Worm (Caenorhabditis elegans): ENCODE data around the gene F10E7.1.

F10E7.1 gene

DNA sequence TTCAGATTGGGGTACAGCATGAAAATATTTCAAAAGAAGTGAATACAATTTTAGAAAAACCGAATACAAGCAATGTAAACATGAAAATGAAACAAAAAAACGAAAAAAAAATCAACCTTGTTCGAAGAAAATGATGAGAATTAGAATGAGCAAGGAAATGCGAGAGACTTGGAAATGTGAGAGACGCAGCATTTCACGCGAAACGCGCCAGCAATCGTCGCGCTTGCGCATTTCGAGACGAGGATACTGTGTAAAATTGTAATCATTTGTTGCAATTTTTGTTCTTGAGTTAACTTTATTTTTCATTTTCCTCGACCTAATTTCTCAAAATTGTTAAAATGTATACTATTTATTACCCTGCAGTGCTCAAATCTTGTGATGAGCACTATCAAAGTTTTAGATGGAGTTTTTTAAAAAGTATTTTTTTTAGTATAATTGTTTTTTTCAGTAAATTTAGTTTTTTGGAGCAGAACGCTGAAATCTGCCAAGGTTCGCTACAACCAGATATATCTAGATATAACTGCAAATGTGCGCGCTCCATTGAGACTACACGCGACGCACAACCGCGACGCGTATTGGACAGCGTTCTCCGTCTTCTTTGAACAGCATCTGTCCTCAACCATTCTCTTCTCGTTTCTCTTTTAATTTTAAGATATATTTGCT lies 25.5 kb downstream of the F10E7.1 start, which contains the start of gene fust-1:
Gene fust-1, plus strand, starts transcription at position 613 of the 663 bp plus-strand sequence.
- no peak for TF ChIP-seq alr-1 (tag; optimal IDR thresholded peaks at IDR 0.05)
- peak; percentile 72 for TF ChIP-seq nhr-237 (tag; optimal IDR thresholded peaks at IDR 0.05)
- TF ChIP-seq Y55F3AM.14 (GFP tag; optimal IDR thresholded peaks at IDR 0.05), result peak; percentile 61
- peak; percentile 97 for TF ChIP-seq F13H6.1 (tag; optimal IDR thresholded peaks at IDR 0.05)
- TF ChIP-seq aly-2 (tag; optimal IDR thresholded peaks at IDR 0.05), result no peak
- no peak for TF ChIP-seq unc-39 (tag; optimal IDR thresholded peaks at IDR 0.05)
- no peak for TF ChIP-seq nhr-23 (tag; optimal IDR thresholded peaks at IDR 0.05)
- peak; percentile 95 to 98 for TF ChIP-seq lsy-2 (tag; optimal IDR thresholded peaks at IDR 0.05)
- no peak for TF ChIP-seq nhr-11 (tag; optimal IDR thresholded peaks at IDR 0.05)
- TF ChIP-seq nhr-21 (tag; optimal IDR thresholded peaks at IDR 0.05), result peak; percentile 94
- TF ChIP-seq C34F6.9 (tag; optimal IDR thresholded peaks at IDR 0.05), result peak; percentile 99
- no peak for TF ChIP-seq nhr-12 (tag; optimal IDR thresholded peaks at IDR 0.05)
- TF ChIP-seq blmp-1 (tag; optimal IDR thresholded peaks at IDR 0.05; ENCODE audit: insufficient read depth), result peak; percentile 56
- peak; percentile 97 for TF ChIP-seq nhr-25 (tag; optimal IDR thresholded peaks at IDR 0.05)
- TF ChIP-seq unc-62 (GFP tag; optimal IDR thresholded peaks at IDR 0.05), result peak; percentile 74
- peak; percentile 69 for TF ChIP-seq ceh-82 (tag; optimal IDR thresholded peaks at IDR 0.05)
- TF ChIP-seq R02D3.7 (tag; optimal IDR thresholded peaks at IDR 0.05), result peak; percentile 74
- TF ChIP-seq mdl-1 (tag; optimal IDR thresholded peaks at IDR 0.05), result peak in 1 of 2 experiments; percentile 72
- TF ChIP-seq sem-4 (tag; optimal IDR thresholded peaks at IDR 0.05), result peak; percentile 91
- TF ChIP-seq skn-1 (tag; optimal IDR thresholded peaks at IDR 0.05), result peak; percentile 91
- peak; percentile 79 for TF ChIP-seq ama-1 (optimal IDR thresholded peaks at IDR 0.05)
- peak; percentile 94 for TF ChIP-seq egl-27 (tag; optimal IDR thresholded peaks at IDR 0.05)
- TF ChIP-seq nhr-6 (tag; optimal IDR thresholded peaks at IDR 0.05), result peak; percentile 94
- TF ChIP-seq dmd-4 (tag; optimal IDR thresholded peaks at IDR 0.05), result peak; percentile 67
- TF ChIP-seq sma-9 (GFP tag; optimal IDR thresholded peaks at IDR 0.05), result peak; percentile 98
- TF ChIP-seq sma-9 (tag; optimal IDR thresholded peaks at IDR 0.05), result no peak
- TF ChIP-seq ztf-11 (tag; optimal IDR thresholded peaks at IDR 0.05), result no peak
- TF ChIP-seq nhr-129 (tag; optimal IDR thresholded peaks at IDR 0.05), result peak; percentile 92
- peak; percentile 61 for TF ChIP-seq elt-1 (tag; optimal IDR thresholded peaks at IDR 0.05)
- TF ChIP-seq ZK546.5 (tag; optimal IDR thresholded peaks at IDR 0.05), result peak; percentile 71
- TF ChIP-seq elt-3 (tag; optimal IDR thresholded peaks at IDR 0.05), result no peak
- TF ChIP-seq mbf-1 (tag; optimal IDR thresholded peaks at IDR 0.05), result no peak
- no peak for TF ChIP-seq peb-1 (tag; optimal IDR thresholded peaks at IDR 0.05)
- peak; percentile 91 for TF ChIP-seq fos-1 (tag; optimal IDR thresholded peaks at IDR 0.05)
- TF ChIP-seq lin-11 (tag; optimal IDR thresholded peaks at IDR 0.05), result peak; percentile 94
- peak; percentile 87 for TF ChIP-seq ceh-16 (tag; optimal IDR thresholded peaks at IDR 0.05)
- no peak for TF ChIP-seq lin-39 (tag; optimal IDR thresholded peaks at IDR 0.05)
- TF ChIP-seq gmeb-1 (tag; optimal IDR thresholded peaks at IDR 0.05), result peak; percentile 93
- peak; percentile 96 for TF ChIP-seq unc-55 (GFP tag; optimal IDR thresholded peaks at IDR 0.05)
- peak; percentile 92 for TF ChIP-seq lin-13 (GFP tag; optimal IDR thresholded peaks at IDR 0.05)
- peak; percentile 80 for TF ChIP-seq snpc-4 (tag; optimal IDR thresholded peaks at IDR 0.05)
- no peak for TF ChIP-seq ztf-1 (GFP tag; conservative IDR thresholded peaks at IDR 0.05)
- peak; percentile 93 for TF ChIP-seq mab-5 (tag; optimal IDR thresholded peaks at IDR 0.05)
- TF ChIP-seq zag-1 (tag; optimal IDR thresholded peaks at IDR 0.05), result peak; percentile 80
- TF ChIP-seq nhr-10 (tag; optimal IDR thresholded peaks at IDR 0.05), result peak; percentile 79
- peak; percentile 82 for TF ChIP-seq nhr-77 (tag; optimal IDR thresholded peaks at IDR 0.05)
- peak; percentile 95 for TF ChIP-seq crh-2 (tag; optimal IDR thresholded peaks at IDR 0.05)
- TF ChIP-seq ztf-4 (tag; optimal IDR thresholded peaks at IDR 0.05), result peak; percentile 92
- TF ChIP-seq sma-3 (GFP tag; optimal IDR thresholded peaks at IDR 0.05), result peak; percentile 96

All from whole organism, L2 larva.